Worm (Caenorhabditis elegans) whole organism, young adult: ENCODE results near the gene C12D5.10.
"Not testable (repeated sequence)": the region's sequence is repeated elsewhere in the genome, so short reads cannot be mapped to it uniquely, and the experiment has no call there.

Experiments used
- B0019.2 ChIP-seq: fragments of 200-800 bp; sonication (Bioruptor generic); conservative IDR thresholded peaks from 2 replicates; pipeline ENCODE4 v1.3.6; 2022; ENCODE audit warnings: missing genetic modification reagents, missing genetic modification characterization, missing compliant biosample characterization
- F10E7.11 ChIP-seq: sonication (generic microtip); optimal IDR thresholded peaks from 2 replicates; lab custom pipeline; 2017; ENCODE audit warnings: mild to moderate bottlenecking, missing genetic modification characterization, moderate library complexity, missing compliant biosample characterization
- F22D6.2 ChIP-seq: sonication (generic microtip); optimal IDR thresholded peaks from 2 replicates; lab custom pipeline; 2016; ENCODE audit warnings: mild to moderate bottlenecking, missing genetic modification characterization, missing compliant biosample characterization
- F39B2.1 ChIP-seq: fragments of 200-800 bp; sonication (Bioruptor generic); IDR thresholded peaks from 2 replicates; pipeline ENCODE4 v1.3.6; 2022; ENCODE audit warnings: missing genetic modification reagents, missing genetic modification characterization, missing compliant biosample characterization
- F52B5.7 ChIP-seq: sonication (generic microtip); optimal IDR thresholded peaks from 2 replicates; lab custom pipeline; 2016; ENCODE audit warnings: mild to moderate bottlenecking, missing genetic modification characterization, missing compliant biosample characterization
- T26A5.8 ChIP-seq: sonication (generic microtip); optimal IDR thresholded peaks from 2 replicates; lab custom pipeline; 2016; ENCODE audit warnings: missing genetic modification characterization, missing compliant biosample characterization
- Y56A3A.18 ChIP-seq: fragments of 200-800 bp; sonication (Bioruptor generic); IDR thresholded peaks from 2 replicates; pipeline ENCODE4 v1.3.6; 2022; ENCODE audit warnings: missing genetic modification reagents, missing genetic modification characterization, missing compliant biosample characterization
- Y95B8A.8 ChIP-seq: fragments of 200-800 bp; sonication (Bioruptor generic); IDR thresholded peaks from 2 replicates; pipeline ENCODE4 v1.3.6; 2022; ENCODE audit warnings: missing genetic modification reagents, missing genetic modification characterization, missing compliant biosample characterization
- ZK185.1 ChIP-seq: sonication (generic microtip); optimal IDR thresholded peaks from 2 replicates; lab custom pipeline; 2016; ENCODE audit warnings: mild to moderate bottlenecking, missing genetic modification characterization, missing compliant biosample characterization; ENCODE audit not compliant: poor library complexity, severe bottlenecking
- ama-1 ChIP-seq, 3 experiments: fragments of 150-350 bp in 1 of 3; sonication (generic microtip) in 2 of 3; optimal IDR thresholded peaks; 2 replicates each; lab custom pipeline; 2014 to 2018; ENCODE audit warnings: missing biosample characterization in 2 of 3, missing genetic modification characterization in 2 of 3, missing genetic modification reagents in 2 of 3
- bed-1 ChIP-seq: fragments of 200-800 bp; sonication (Bioruptor generic); IDR thresholded peaks from 2 replicates; pipeline ENCODE4 v1.3.6; 2022; ENCODE audit warnings: missing genetic modification reagents, missing genetic modification characterization, missing compliant biosample characterization
- ccch-3 ChIP-seq: fragments of 200-800 bp; sonication (Bioruptor generic); optimal IDR thresholded peaks from 2 replicates; lab custom pipeline; 2018; ENCODE audit warnings: mild to moderate bottlenecking, missing genetic modification characterization, missing compliant biosample characterization
- cebp-1 ChIP-seq, 2 experiments: fragments of 200-800 bp in 1 of 2; sonication (Bioruptor generic) in 1 of 2; sonication (generic microtip) in 1 of 2; IDR thresholded peaks in 1 of 2; optimal IDR thresholded peaks in 1 of 2; 2 replicates each; pipeline versions ENCODE4 v1.3.6 to Lab custom; 2017 to 2022; ENCODE audit warnings: missing compliant biosample characterization in 2 of 2, missing genetic modification characterization in 2 of 2, mild to moderate bottlenecking in 1 of 2, missing genetic modification reagents in 1 of 2, moderate library complexity in 1 of 2
- ceh-27 ChIP-seq: fragments of 200-800 bp; sonication (Bioruptor generic); optimal IDR thresholded peaks from 2 replicates; lab custom pipeline; 2018; ENCODE audit warnings: mild to moderate bottlenecking, missing genetic modification characterization, moderate library complexity, missing compliant biosample characterization
- ceh-58 ChIP-seq: fragments of 200-800 bp; sonication (Bioruptor generic); IDR thresholded peaks from 2 replicates; pipeline ENCODE4 v1.3.6; 2022; ENCODE audit warnings: missing genetic modification characterization, missing compliant biosample characterization
- ceh-79 ChIP-seq: sonication (generic microtip); optimal IDR thresholded peaks from 2 replicates; lab custom pipeline; 2017; ENCODE audit warnings: mild to moderate bottlenecking, missing genetic modification characterization, missing compliant biosample characterization
- efl-1 ChIP-seq: fragments of 150-350 bp; optimal IDR thresholded peaks from 2 replicates; lab custom pipeline; 2014; ENCODE audit warnings: missing biosample characterization, missing genetic modification reagents, missing genetic modification characterization
- egl-18 ChIP-seq: fragments of 200-800 bp; sonication (Bioruptor generic); IDR thresholded peaks from 2 replicates; pipeline ENCODE4 v1.3.6; 2022; ENCODE audit warnings: missing genetic modification reagents, missing genetic modification characterization, missing compliant biosample characterization
- gei-17 ChIP-seq: fragments of 200-800 bp; sonication (Bioruptor generic); optimal IDR thresholded peaks from 2 replicates; lab custom pipeline; 2018; ENCODE audit warnings: mild to moderate bottlenecking, missing genetic modification characterization, missing compliant biosample characterization
- hmg-20 ChIP-seq: fragments of 200-800 bp; sonication (Bioruptor generic); IDR thresholded peaks from 2 replicates; pipeline ENCODE4 v1.3.6; 2022; ENCODE audit warnings: missing genetic modification reagents, missing genetic modification characterization, missing compliant biosample characterization
- hsf-1 ChIP-seq: fragments of 200-800 bp; sonication (Bioruptor generic); IDR thresholded peaks from 2 replicates; pipeline ENCODE4 v1.3.6; 2022; ENCODE audit warnings: missing genetic modification reagents, missing genetic modification characterization, missing compliant biosample characterization
- lag-1 ChIP-seq: fragments of 200-800 bp; sonication (Bioruptor generic); IDR thresholded peaks from 2 replicates; pipeline ENCODE4 v1.3.6; 2022; ENCODE audit warnings: missing genetic modification reagents, missing genetic modification characterization, missing compliant biosample characterization
- lin-54 ChIP-seq: fragments of 200-800 bp; sonication (Bioruptor generic); optimal IDR thresholded peaks from 2 replicates; lab custom pipeline; 2018; ENCODE audit warnings: mild to moderate bottlenecking, missing genetic modification characterization, missing compliant biosample characterization
- lir-1 ChIP-seq: fragments of 200-800 bp; sonication (Bioruptor generic); conservative IDR thresholded peaks from 2 replicates; pipeline ENCODE4 v1.3.6; 2022; ENCODE audit warnings: missing genetic modification reagents, missing genetic modification characterization, missing compliant biosample characterization
- lsl-1 ChIP-seq: fragments of 200-800 bp; sonication (Bioruptor generic); optimal IDR thresholded peaks from 2 replicates; lab custom pipeline; 2018; ENCODE audit warnings: mild to moderate bottlenecking, missing genetic modification characterization, moderate library complexity, missing compliant biosample characterization
- mcd-1 ChIP-seq: fragments of 200-800 bp; sonication (Bioruptor generic); IDR thresholded peaks from 2 replicates; pipeline ENCODE4 v1.3.6; 2022; ENCODE audit warnings: missing genetic modification reagents, missing genetic modification characterization, missing compliant biosample characterization
- mel-28 ChIP-seq: sonication (generic microtip); optimal IDR thresholded peaks from 2 replicates; lab custom pipeline; 2016; ENCODE audit warnings: borderline replicate concordance, mild to moderate bottlenecking, missing genetic modification characterization, missing compliant biosample characterization
- nhr-80 ChIP-seq: sonication (generic microtip); optimal IDR thresholded peaks from 2 replicates; lab custom pipeline; 2016; ENCODE audit warnings: missing genetic modification characterization, missing compliant biosample characterization
- pha-4 ChIP-seq: fragments of 150-350 bp; sonication (generic microtip); optimal IDR thresholded peaks from 2 replicates; lab custom pipeline; 2014; ENCODE audit warnings: missing biosample characterization, missing genetic modification reagents, missing genetic modification characterization
- repo-1 ChIP-seq: sonication (generic microtip); optimal IDR thresholded peaks from 2 replicates; lab custom pipeline; 2017; ENCODE audit warnings: mild to moderate bottlenecking, missing genetic modification characterization, missing compliant biosample characterization
- sea-2 ChIP-seq: fragments of 200-800 bp; sonication (Bioruptor generic); IDR thresholded peaks from 2 replicates; pipeline ENCODE4 v1.3.6; 2022; ENCODE audit warnings: missing genetic modification characterization, missing compliant biosample characterization
- snpc-3.4 ChIP-seq: sonication (generic microtip); optimal IDR thresholded peaks from 2 replicates; lab custom pipeline; 2017; ENCODE audit warnings: missing genetic modification characterization, mild to moderate bottlenecking, missing compliant biosample characterization, antibody characterized with exemption, moderate library complexity, missing genotype, missing genetic modification reagents
- xnd-1 ChIP-seq: sonication (generic microtip); optimal IDR thresholded peaks from 2 replicates; lab custom pipeline; 2016; ENCODE audit warnings: missing genotype, missing genetic modification reagents, missing genetic modification characterization, missing compliant biosample characterization
- zim-3 ChIP-seq: sonication (generic microtip); optimal IDR thresholded peaks from 2 replicates; lab custom pipeline; 2017; ENCODE audit warnings: mild to moderate bottlenecking, missing genetic modification characterization, moderate library complexity, missing compliant biosample characterization
- ztf-18 ChIP-seq: sonication (generic microtip); optimal IDR thresholded peaks from 2 replicates; lab custom pipeline; 2016; ENCODE audit warnings: missing genotype, mild to moderate bottlenecking, missing genetic modification characterization, missing compliant biosample characterization
- ztf-6 ChIP-seq: fragments of 200-800 bp; sonication (Bioruptor generic); IDR thresholded peaks from 2 replicates; pipeline ENCODE4 v1.3.6; 2022; ENCODE audit warnings: missing genetic modification reagents, missing genetic modification characterization, missing compliant biosample characterization

The C12D5.10 gene

ce11 chrV:7703536-7703935, 10.2 kb upstream of the C12D5.10 start, which contains the start of gene srsx-40:
Gene srsx-40, minus strand, starts transcription at chrV:7703636.
- TF ChIP-seq sea-2 (GFP tag; lab: Robert Waterston, UW); zim-3 (tag; lab: Kevin White, UChicago); bed-1 (GFP tag; lab: Robert Waterston, UW): not testable (repeated sequence)

- TF ChIP-seq snpc-3.4 (tag; lab: Kevin White, UChicago) (no peak), sea-2 (GFP tag; lab: Robert Waterston, UW) (no peak), nhr-80 (no peak), mcd-1 (GFP tag; lab: Robert Waterston, UW) (no peak), xnd-1 (tag; lab: Kevin White, UChicago) (no peak), lin-54 (GFP tag; lab: Kevin White, UChicago) (no peak), pha-4 (tag; lab: Kevin White, UChicago) (no peak), T26A5.8 (tag; lab: Kevin White, UChicago) (no peak), gei-17 (no peak), F39B2.1 (no peak), F22D6.2 (no peak), hsf-1 (GFP tag; lab: Robert Waterston, UW) (no peak), bed-1 (GFP tag; lab: Robert Waterston, UW) (no peak), Y95B8A.8 (GFP tag; lab: Robert Waterston, UW) (no peak)
Measured at ce11 chrV:7696842-7697241, 3.5 kb upstream of the C12D5.10 start, which contains the start of gene ZK105.3. Gene ZK105.3, plus strand, starts transcription at chrV:7697142.

ce11 chrV:7690637-7691036, 2.7 kb downstream of the C12D5.10 start:
- TF ChIP-seq efl-1 (GFP tag; lab: Kevin White, UChicago) (no peak), egl-18 (GFP tag; lab: Robert Waterston, UW) (no peak), T26A5.8 (tag; lab: Kevin White, UChicago) (no peak), ceh-27 (no peak), ccch-3 (GFP tag; lab: Kevin White, UChicago) (no peak), lir-1 (GFP tag; lab: Robert Waterston, UW) (no peak), ztf-6 (GFP tag; lab: Robert Waterston, UW) (no peak), F10E7.11 (tag; lab: Kevin White, UChicago) (no peak), ztf-18 (tag; lab: Kevin White, UChicago) (no peak), zim-3 (tag; lab: Kevin White, UChicago) (no peak), lsl-1 (GFP tag; lab: Kevin White, UChicago) (no peak), ceh-79 (tag; lab: Kevin White, UChicago) (no peak), ceh-58 (GFP tag; lab: Robert Waterston, UW) (no peak), mel-28 (tag; lab: Kevin White, UChicago) (no peak), repo-1 (no peak), B0019.2 (GFP tag; lab: Robert Waterston, UW) (no peak), cebp-1 (GFP tag; IDR thresholded peaks at IDR 0.05; lab: Robert Waterston, UW) (no peak), cebp-1 (tag; optimal IDR thresholded peaks at IDR 0.05; lab: Kevin White, UChicago) (no peak), lag-1 (no peak), ama-1 (optimal IDR thresholded peaks at IDR 0.05; lab: Kevin White, UChicago) (no peak), ama-1 (GFP tag; optimal IDR thresholded peaks at IDR 0.05; lab: Kevin White, UChicago) (no peak)

- TF ChIP-seq F52B5.7 (tag; lab: Kevin White, UChicago) (no peak), Y56A3A.18 (GFP tag; lab: Robert Waterston, UW) (no peak), ZK185.1 (tag; lab: Kevin White, UChicago) (no peak), hmg-20 (GFP tag; lab: Robert Waterston, UW) (no peak)
Measured at ce11 chrV:7689888-7690287, 3.4 kb downstream of the C12D5.10 start, which contains the start of gene C12D5.9. Gene C12D5.9, minus strand, starts transcription at chrV:7689988.
